Fruit fly (Drosophila melanogaster) whole organism, embryonic: ENCODE data around the gene aop.

Experiments used
- C15 ChIP-seq: fragments of 200-800 bp; sonication (Bioruptor generic); IDR thresholded peaks from 3 replicates; pipeline ENCODE4 v1.3.6; 2022; ENCODE audit warnings: missing biosample characterization, missing genetic modification characterization
- CG10979 ChIP-seq: fragments of 200-800 bp; sonication (Bioruptor generic); optimal IDR thresholded peaks from 2 replicates; lab custom pipeline; 2018; ENCODE audit warnings: missing biosample characterization, mild to moderate bottlenecking, missing genetic modification characterization, moderate library complexity
- CG11398 ChIP-seq: fragments of 200-800 bp; sonication (Bioruptor generic); optimal IDR thresholded peaks from 2 replicates; lab custom pipeline; 2016; ENCODE audit warnings: missing biosample characterization, missing genetic modification characterization
- CG11504 ChIP-seq: fragments of 200-800 bp; sonication (Bioruptor generic); optimal IDR thresholded peaks from 3 replicates; lab custom pipeline; 2019; ENCODE audit warnings: missing biosample characterization, mild to moderate bottlenecking, missing genetic modification characterization, moderate library complexity
- CG11696 ChIP-seq: fragments of 200-800 bp; sonication (Bioruptor generic); IDR thresholded peaks from 2 replicates; pipeline ENCODE4 v1.3.6; 2022; ENCODE audit warnings: missing biosample characterization, missing genetic modification characterization
- CG12155 ChIP-seq: fragments of 200-800 bp; sonication (Bioruptor generic); optimal IDR thresholded peaks from 3 replicates; lab custom pipeline; 2016; ENCODE audit warnings: missing biosample characterization, missing genetic modification characterization
- CG12769 ChIP-seq: fragments of 200-800 bp; sonication (Bioruptor generic); optimal IDR thresholded peaks from 2 replicates; lab custom pipeline; 2019; ENCODE audit warnings: missing biosample characterization, mild to moderate bottlenecking, missing genetic modification characterization, moderate library complexity
- CG14014 ChIP-seq: fragments of 200-800 bp; sonication (Bioruptor generic); IDR thresholded peaks from 2 replicates; pipeline ENCODE4 v1.3.6; 2022; ENCODE audit warnings: missing biosample characterization, missing genetic modification characterization
- CG1603 ChIP-seq: fragments of 200-800 bp; sonication (Bioruptor generic); optimal IDR thresholded peaks from 2 replicates; lab custom pipeline; 2019; ENCODE audit warnings: missing biosample characterization, mild to moderate bottlenecking, missing genetic modification characterization, moderate library complexity
- CG17359 ChIP-seq: fragments of 200-800 bp; sonication (Bioruptor generic); optimal IDR thresholded peaks from 3 replicates; lab custom pipeline; 2018; ENCODE audit warnings: missing biosample characterization, mild to moderate bottlenecking, missing genetic modification characterization, moderate library complexity
- CG18262 ChIP-seq: fragments of 200-800 bp; optimal IDR thresholded peaks from 3 replicates; lab custom pipeline; 2019; ENCODE audit warnings: missing biosample characterization, mild to moderate bottlenecking, missing genetic modification characterization, moderate library complexity
- CG18764 ChIP-seq: fragments of 200-800 bp; sonication (Bioruptor generic); optimal IDR thresholded peaks from 3 replicates; lab custom pipeline; 2016; ENCODE audit warnings: missing biosample characterization, missing genetic modification characterization
- CG2712 ChIP-seq: fragments of 200-800 bp; optimal IDR thresholded peaks from 3 replicates; lab custom pipeline; 2019; ENCODE audit warnings: missing biosample characterization, mild to moderate bottlenecking, missing genetic modification characterization, moderate library complexity
- CG31224 ChIP-seq: fragments of 200-800 bp; sonication (Bioruptor generic); IDR thresholded peaks from 2 replicates; pipeline ENCODE4 v1.3.6; 2022; ENCODE audit warnings: missing biosample characterization, missing genetic modification characterization
- CG31388 ChIP-seq: fragments of 200-800 bp; sonication (Bioruptor generic); optimal IDR thresholded peaks from 2 replicates; lab custom pipeline; 2016; ENCODE audit warnings: missing biosample characterization, missing genetic modification characterization
- CG32767 ChIP-seq: fragments of 200-800 bp; sonication (Bioruptor generic); IDR thresholded peaks from 2 replicates; pipeline ENCODE4 v1.3.6; 2022; ENCODE audit warnings: missing biosample characterization, missing genetic modification characterization
- CG5245 ChIP-seq: fragments of 200-800 bp; sonication (Bioruptor generic); optimal IDR thresholded peaks from 3 replicates; lab custom pipeline; 2016; ENCODE audit warnings: missing biosample characterization, missing genetic modification characterization
- CG7839 ChIP-seq: fragments of 200-800 bp; sonication (Bioruptor generic); optimal IDR thresholded peaks from 3 replicates; lab custom pipeline; 2018; ENCODE audit warnings: missing biosample characterization, mild to moderate bottlenecking, missing genetic modification characterization, moderate library complexity
- CG9797 ChIP-seq: fragments of 200-800 bp; sonication (Bioruptor generic); optimal IDR thresholded peaks from 3 replicates; lab custom pipeline; 2018; ENCODE audit warnings: missing biosample characterization, mild to moderate bottlenecking, missing genetic modification characterization
- Doc3 ChIP-seq: fragments of 200-800 bp; sonication (Bioruptor generic); IDR thresholded peaks from 3 replicates; pipeline ENCODE4 v1.3.6; 2022; ENCODE audit warnings: missing biosample characterization, missing genetic modification characterization; ENCODE audit not compliant: partially characterized antibody
- E2f1 ChIP-seq: fragments of 200-800 bp; sonication (Bioruptor generic); IDR thresholded peaks from 2 replicates; pipeline ENCODE4 v1.3.6; 2022; ENCODE audit warnings: missing biosample characterization, missing genetic modification characterization
- MBD-R2 ChIP-seq: fragments of 200-800 bp; sonication (Bioruptor generic); IDR thresholded peaks from 2 replicates; pipeline ENCODE4 v1.3.6; 2022; ENCODE audit warnings: missing biosample characterization, missing genetic modification characterization
- Max ChIP-seq: fragments of 200-800 bp; sonication (Bioruptor generic); optimal IDR thresholded peaks from 2 replicates; lab custom pipeline; 2016; ENCODE audit warnings: missing biosample characterization, mild to moderate bottlenecking, missing genetic modification characterization
- NC2α ChIP-seq: fragments of 200-800 bp; sonication (Bioruptor generic); optimal IDR thresholded peaks from 2 replicates; lab custom pipeline; 2016; ENCODE audit warnings: missing biosample characterization, missing genetic modification characterization
- Nf-YC ChIP-seq: fragments of 200-800 bp; optimal IDR thresholded peaks from 3 replicates; lab custom pipeline; 2019; ENCODE audit warnings: missing biosample characterization, mild to moderate bottlenecking, missing genetic modification characterization, moderate library complexity
- Ptx1 ChIP-seq: fragments of 200-800 bp; sonication (Bioruptor generic); IDR thresholded peaks from 2 replicates; pipeline ENCODE4 v1.3.6; 2022; ENCODE audit warnings: missing biosample characterization, missing genetic modification characterization
- Sox100B ChIP-seq: fragments of 200-800 bp; sonication (Bioruptor generic); optimal IDR thresholded peaks from 3 replicates; lab custom pipeline; 2018; ENCODE audit warnings: missing biosample characterization, mild to moderate bottlenecking, missing genetic modification characterization
- Ssrp ChIP-seq: fragments of 200-800 bp; sonication (Bioruptor generic); optimal IDR thresholded peaks from 2 replicates; lab custom pipeline; 2018; ENCODE audit warnings: missing biosample characterization, mild to moderate bottlenecking, missing genetic modification characterization, moderate library complexity
- Trl ChIP-seq, 3 experiments: fragments of >200 bp in 2 of 3; fragments of 200-800 bp in 1 of 3; sonication (Bioruptor generic) in 1 of 3; optimal IDR thresholded peaks; 2 replicates in 1 of 3; 3 replicates in 2 of 3; lab custom pipeline; 2016 to 2017; ENCODE audit warnings: missing biosample characterization in 1 of 3, missing genetic modification characterization in 1 of 3
- abd-A ChIP-seq: fragments of 200-800 bp; sonication (Bioruptor generic); optimal IDR thresholded peaks from 3 replicates; lab custom pipeline; 2019; ENCODE audit warnings: missing biosample characterization, mild to moderate bottlenecking, missing genetic modification characterization, moderate library complexity
- al ChIP-seq: fragments of 200-800 bp; sonication (Bioruptor generic); IDR thresholded peaks from 2 replicates; pipeline ENCODE4 v1.3.6; 2022; ENCODE audit warnings: missing biosample characterization, missing genetic modification characterization
- crol ChIP-seq: fragments of 200-800 bp; sonication (Bioruptor generic); IDR thresholded peaks from 2 replicates; pipeline ENCODE4 v1.3.6; 2022; ENCODE audit warnings: missing biosample characterization, missing genetic modification characterization
- crp ChIP-seq, 2 experiments: fragments of 200-800 bp; sonication (Bioruptor generic); optimal IDR thresholded peaks; 2 replicates in 1 of 2; 3 replicates in 1 of 2; lab custom pipeline; 2017; ENCODE audit warnings: missing biosample characterization in 2 of 2, missing genetic modification characterization in 2 of 2, mild to moderate bottlenecking in 1 of 2, moderate library complexity in 1 of 2
- dm ChIP-seq: fragments of 200-800 bp; sonication (Bioruptor generic); optimal IDR thresholded peaks from 3 replicates; lab custom pipeline; 2016; ENCODE audit warnings: missing biosample characterization, missing genetic modification characterization
- emc ChIP-seq: fragments of 200-800 bp; sonication (Bioruptor generic); optimal IDR thresholded peaks from 2 replicates; lab custom pipeline; 2016; ENCODE audit warnings: missing biosample characterization, missing genetic modification characterization
- fd96Cb ChIP-seq: fragments of 200-800 bp; sonication (Bioruptor generic); optimal IDR thresholded peaks from 2 replicates; lab custom pipeline; 2018; ENCODE audit warnings: missing biosample characterization, mild to moderate bottlenecking, missing genetic modification characterization, moderate library complexity
- hbn ChIP-seq: fragments of 200-800 bp; sonication (Bioruptor generic); IDR thresholded peaks from 2 replicates; pipeline ENCODE4 v1.3.6; 2022; ENCODE audit warnings: missing biosample characterization, missing genetic modification characterization; ENCODE audit not compliant: partially characterized antibody
- jumu ChIP-seq: fragments of 200-800 bp; sonication (Bioruptor generic); optimal IDR thresholded peaks from 3 replicates; lab custom pipeline; 2016; ENCODE audit warnings: missing biosample characterization, missing genetic modification characterization
- lov ChIP-seq, 2 experiments: fragments of 200-800 bp in 1 of 2; fragments of >200 bp in 1 of 2; sonication (Bioruptor generic) in 1 of 2; IDR thresholded peaks in 1 of 2; optimal IDR thresholded peaks in 1 of 2; 2 replicates in 1 of 2; 3 replicates in 1 of 2; pipeline versions ENCODE4 v1.3.6 to Lab custom; 2017 to 2022; ENCODE audit warnings: missing biosample characterization in 1 of 2, missing genetic modification characterization in 1 of 2
- phol ChIP-seq: fragments of 200-800 bp; sonication (Bioruptor generic); optimal IDR thresholded peaks from 3 replicates; lab custom pipeline; 2018; ENCODE audit warnings: missing biosample characterization, mild to moderate bottlenecking, missing genetic modification characterization, moderate library complexity
- pnt ChIP-seq: fragments of 200-800 bp; sonication (Bioruptor generic); optimal IDR thresholded peaks from 3 replicates; lab custom pipeline; 2016; ENCODE audit warnings: missing biosample characterization, missing genetic modification characterization
- prd ChIP-seq, 3 experiments: fragments of >200 bp in 2 of 3; fragments of 200-800 bp in 1 of 3; sonication (Bioruptor generic) in 1 of 3; optimal IDR thresholded peaks in 2 of 3; IDR thresholded peaks in 1 of 3; 2 replicates in 2 of 3; 3 replicates in 1 of 3; pipeline versions ENCODE4 v1.3.6 to Lab custom; 2017 to 2022; ENCODE audit warnings: missing biosample characterization in 1 of 3, missing genetic modification characterization in 1 of 3
- ranshi ChIP-seq: fragments of 200-800 bp; sonication (Bioruptor generic); IDR thresholded peaks from 2 replicates; pipeline ENCODE4 v1.3.6; 2022; ENCODE audit warnings: missing biosample characterization, missing genetic modification characterization
- slbo ChIP-seq: fragments of 200-800 bp; sonication (Bioruptor generic); IDR thresholded peaks from 2 replicates; pipeline ENCODE4 v1.3.6; 2022; ENCODE audit warnings: missing biosample characterization, missing genetic modification characterization
- toy ChIP-seq: fragments of 200-800 bp; sonication (Bioruptor generic); IDR thresholded peaks from 2 replicates; pipeline ENCODE4 v1.3.6; 2022; ENCODE audit warnings: missing biosample characterization, missing genetic modification characterization
- twi ChIP-seq: fragments of 200-800 bp; optimal IDR thresholded peaks from 2 replicates; lab custom pipeline; 2019; ENCODE audit warnings: missing biosample characterization, mild to moderate bottlenecking, missing genetic modification characterization, moderate library complexity
- unpg ChIP-seq: fragments of 200-800 bp; sonication (Bioruptor generic); optimal IDR thresholded peaks from 3 replicates; lab custom pipeline; 2018; ENCODE audit warnings: missing biosample characterization, mild to moderate bottlenecking, missing genetic modification characterization, moderate library complexity
- zen2 ChIP-seq: fragments of 200-800 bp; sonication (Bioruptor generic); IDR thresholded peaks from 3 replicates; pipeline ENCODE4 v1.3.6; 2022; ENCODE audit warnings: missing biosample characterization, missing genetic modification characterization; ENCODE audit not compliant: partially characterized antibody
- zfh2 ChIP-seq: fragments of 200-800 bp; sonication (Bioruptor generic); optimal IDR thresholded peaks from 2 replicates; lab custom pipeline; 2016; ENCODE audit warnings: missing biosample characterization, missing genetic modification characterization

Gene aop

dm6 chr2L:2162729-2163567 is 15.6 kb downstream of the aop start (continued):
- TF ChIP-seq pnt (GFP tag; lab: Kevin White, UChicago) (peak; percentile 23), abd-A (tag; lab: Kevin White, UChicago) (peak; percentile 77), phol (tag; lab: Kevin White, UChicago) (peak; percentile 41), prd (optimal IDR thresholded peaks at IDR 0.05; lab: Kevin White, UChicago) (no peak), prd (GFP tag; IDR thresholded peaks at IDR 0.05; lab: Robert Waterston, UW) (peak; percentile 13; the same call in 1 of the 3 replicates), CG18262 (peak; percentile 22), CG18764 (GFP tag; lab: Kevin White, UChicago) (no peak), CG1603 (tag; lab: Kevin White, UChicago) (peak; percentile 26), twi (peak; percentile 100), CG11504 (tag; lab: Kevin White, UChicago) (peak; percentile 19), zen2 (no peak; the same call in 2 of the 3 replicates), fd96Cb (tag; lab: Kevin White, UChicago) (peak; percentile 5), unpg (GFP tag; lab: Kevin White, UChicago) (peak; percentile 5), Ssrp (tag; lab: Kevin White, UChicago) (peak; percentile 19), CG12769 (tag; lab: Kevin White, UChicago) (peak; percentile 95), crol (GFP tag; lab: Robert Waterston, UW) (peak; percentile 88), C15 (no peak), CG12155 (no peak), slbo (GFP tag; lab: Robert Waterston, UW) (no peak), emc (no peak), Max (no peak), Ptx1 (GFP tag; lab: Robert Waterston, UW) (0 out of 2 replicates have a peak, but pooled peaks have one; percentile 28), MBD-R2 (no peak), al (no peak), CG11696 (GFP tag; lab: Robert Waterston, UW) (peak; percentile 86), E2f1 (GFP tag; lab: Robert Waterston, UW) (0 out of 2 replicates have a peak, but pooled peaks have one; percentile 12), CG7839 (tag; lab: Kevin White, UChicago) (peak; percentile 28), CG9797 (GFP tag; lab: Kevin White, UChicago) (no peak), hbn (GFP tag; lab: Robert Waterston, UW) (no peak), Trl (optimal IDR thresholded peaks at IDR 0.05; lab: Kevin White, UChicago) (peak; percentile 51 to 53), Trl (GFP tag; optimal IDR thresholded peaks at IDR 0.05; lab: Kevin White, UChicago) (no peak), CG17359 (tag; lab: Kevin White, UChicago) (peak; percentile 30), zfh2 (GFP tag; lab: Kevin White, UChicago) (no peak), CG11398 (no peak), NC2α (GFP tag; lab: Kevin White, UChicago) (no peak), jumu (peak; percentile 6), CG10979 (tag; lab: Kevin White, UChicago) (peak; percentile 18)

dm6 chr2L:2162281-2162680 is 16.3 kb downstream of the aop start:
- TF ChIP-seq CG2712 (tag; lab: Kevin White, UChicago) (no peak), crol (GFP tag; lab: Robert Waterston, UW) (peak; percentile 90), CG14014 (GFP tag; lab: Robert Waterston, UW) (0 out of 2 replicates have a peak, but pooled peaks have one; percentile 11), CG31388 (GFP tag; lab: Kevin White, UChicago) (no peak), CG31224 (GFP tag; lab: Robert Waterston, UW) (no peak), lov (optimal IDR thresholded peaks at IDR 0.05; lab: Kevin White, UChicago) (no peak), lov (GFP tag; IDR thresholded peaks at IDR 0.05; lab: Robert Waterston, UW) (no peak), ranshi (GFP tag; lab: Robert Waterston, UW) (0 out of 2 replicates have a peak, but pooled peaks have one; percentile 1), crp (GFP tag; optimal IDR thresholded peaks at IDR 0.05; lab: Kevin White, UChicago) (no peak), CG32767 (GFP tag; lab: Robert Waterston, UW) (peak; percentile 79), CG5245 (no peak), Sox100B (GFP tag; lab: Kevin White, UChicago) (no peak), toy (GFP tag; lab: Robert Waterston, UW) (no peak), dm (GFP tag; lab: Kevin White, UChicago) (no peak), Nf-YC (no peak), Doc3 (GFP tag; lab: Robert Waterston, UW) (no peak)
